Worm (Caenorhabditis elegans) whole organism, mixed stage, embryonic: ENCODE results near the gene metl-13.
A peak's percentile ranks its signal among the peaks of the same experiment; 100 is the strongest.

ENCODE experiments used
- bed-3 ChIP-seq: fragments of 200-800 bp; sonication (Bioruptor generic); optimal IDR thresholded peaks from 3 replicates; lab custom pipeline; 2018; ENCODE audit warnings: mild to moderate bottlenecking, missing genetic modification characterization, moderate library complexity, missing compliant biosample characterization
- blmp-1 ChIP-seq: fragments of 150-350 bp; optimal IDR thresholded peaks from 2 replicates; lab custom pipeline; 2014; ENCODE audit warnings: missing biosample characterization, missing genetic modification characterization
- ceh-39 ChIP-seq: fragments of 150-350 bp; optimal IDR thresholded peaks from 2 replicates; lab custom pipeline; 2014; ENCODE audit warnings: missing biosample characterization, missing genetic modification characterization
- ceh-43 ChIP-seq: fragments of 200-800 bp; sonication (Bioruptor generic); optimal IDR thresholded peaks from 2 replicates; lab custom pipeline; 2018; ENCODE audit warnings: mild to moderate bottlenecking, missing genetic modification characterization, moderate library complexity, missing compliant biosample characterization
- ceh-83 ChIP-seq: fragments of 200-800 bp; sonication (Bioruptor generic); optimal IDR thresholded peaks from 2 replicates; lab custom pipeline; 2018; ENCODE audit warnings: mild to moderate bottlenecking, missing genetic modification characterization, missing compliant biosample characterization
- cnd-1 ChIP-seq: fragments of 200-800 bp; sonication (Bioruptor generic); optimal IDR thresholded peaks from 2 replicates; lab custom pipeline; 2018; ENCODE audit warnings: mild to moderate bottlenecking, missing genetic modification characterization, missing compliant biosample characterization
- drap-1 ChIP-seq: fragments of 200-800 bp; sonication (Bioruptor generic); optimal IDR thresholded peaks from 3 replicates; lab custom pipeline; 2018; ENCODE audit warnings: mild to moderate bottlenecking, missing genetic modification characterization, missing compliant biosample characterization
- elt-1 ChIP-seq: sonication (generic microtip); optimal IDR thresholded peaks from 2 replicates; lab custom pipeline; 2017; ENCODE audit warnings: missing genetic modification characterization, mild to moderate bottlenecking, missing compliant biosample characterization, antibody characterized with exemption, moderate library complexity, borderline replicate concordance; ENCODE audit not compliant: insufficient read depth
- elt-3 ChIP-seq: fragments of 150-350 bp; optimal IDR thresholded peaks from 2 replicates; lab custom pipeline; 2014; ENCODE audit warnings: missing biosample characterization, missing genetic modification characterization
- ham-2 ChIP-seq: fragments of 200-800 bp; sonication (Bioruptor generic); optimal IDR thresholded peaks from 2 replicates; lab custom pipeline; 2018; ENCODE audit warnings: mild to moderate bottlenecking, missing genetic modification characterization, missing compliant biosample characterization
- hlh-1 ChIP-seq: fragments of 150-350 bp; optimal IDR thresholded peaks from 2 replicates; lab custom pipeline; 2014; ENCODE audit warnings: missing biosample characterization, missing genetic modification reagents, missing genetic modification characterization
- lin-13 ChIP-seq: fragments of 150-350 bp; optimal IDR thresholded peaks from 2 replicates; lab custom pipeline; 2014; ENCODE audit warnings: missing biosample characterization, missing genetic modification characterization
- lsy-2 ChIP-seq: fragments of 150-350 bp; optimal IDR thresholded peaks from 2 replicates; lab custom pipeline; 2014; ENCODE audit warnings: missing biosample characterization, missing genetic modification characterization
- mab-5 ChIP-seq: fragments of 150-350 bp; optimal IDR thresholded peaks from 2 replicates; lab custom pipeline; 2014; ENCODE audit warnings: missing biosample characterization, missing genetic modification characterization
- mep-1 ChIP-seq: fragments of 150-350 bp; optimal IDR thresholded peaks from 2 replicates; lab custom pipeline; 2017; ENCODE audit warnings: missing biosample characterization, missing genetic modification reagents, missing genetic modification characterization, inconsistent platforms
- mls-2 ChIP-seq: sonication (generic microtip); optimal IDR thresholded peaks from 2 replicates; lab custom pipeline; 2016; ENCODE audit warnings: mild to moderate bottlenecking, missing genetic modification characterization, moderate library complexity, missing compliant biosample characterization
- nhr-12 ChIP-seq: fragments of 150-350 bp; optimal IDR thresholded peaks from 2 replicates; lab custom pipeline; 2014; ENCODE audit warnings: missing biosample characterization, missing genetic modification characterization
- nhr-2 ChIP-seq: fragments of 150-350 bp; optimal IDR thresholded peaks from 2 replicates; lab custom pipeline; 2014; ENCODE audit warnings: missing biosample characterization, missing genetic modification characterization
- nhr-237 ChIP-seq: fragments of 150-350 bp; optimal IDR thresholded peaks from 2 replicates; lab custom pipeline; 2014; ENCODE audit warnings: missing biosample characterization, missing genetic modification characterization
- nhr-28 ChIP-seq: fragments of 150-350 bp; optimal IDR thresholded peaks from 2 replicates; lab custom pipeline; 2014; ENCODE audit warnings: missing biosample characterization, missing genetic modification characterization
- nhr-76 ChIP-seq: sonication (generic microtip); optimal IDR thresholded peaks from 2 replicates; lab custom pipeline; 2017; ENCODE audit warnings: missing biosample characterization, missing genetic modification characterization
- pha-4 ChIP-seq: fragments of 150-350 bp; optimal IDR thresholded peaks from 2 replicates; lab custom pipeline; 2018; ENCODE audit warnings: missing biosample characterization, missing genetic modification reagents, missing genetic modification characterization
- sem-2 ChIP-seq: fragments of 200-800 bp; sonication (Bioruptor generic); optimal IDR thresholded peaks from 2 replicates; lab custom pipeline; 2018; ENCODE audit warnings: mild to moderate bottlenecking, missing genetic modification characterization, missing compliant biosample characterization
- snpc-4 ChIP-seq: fragments of 150-350 bp; optimal IDR thresholded peaks from 2 replicates; lab custom pipeline; 2014; ENCODE audit warnings: missing biosample characterization, missing genetic modification characterization
- sptf-1 ChIP-seq: sonication (generic microtip); optimal IDR thresholded peaks from 2 replicates; lab custom pipeline; 2017; ENCODE audit warnings: mild to moderate bottlenecking, missing genetic modification characterization, moderate library complexity, missing compliant biosample characterization
- tbx-8 ChIP-seq: fragments of 200-800 bp; sonication (Bioruptor generic); optimal IDR thresholded peaks from 2 replicates; lab custom pipeline; 2018; ENCODE audit warnings: mild to moderate bottlenecking, missing genetic modification characterization, moderate library complexity, missing compliant biosample characterization
- unc-39 ChIP-seq: fragments of 150-350 bp; optimal IDR thresholded peaks from 2 replicates; lab custom pipeline; 2014; ENCODE audit warnings: missing biosample characterization, missing genetic modification characterization
- unc-62 ChIP-seq: fragments of 150-350 bp; optimal IDR thresholded peaks from 2 replicates; lab custom pipeline; 2014; ENCODE audit warnings: missing biosample characterization, missing genetic modification reagents, missing genetic modification characterization
- zip-8 ChIP-seq: fragments of 150-350 bp; optimal IDR thresholded peaks from 2 replicates; lab custom pipeline; 2014; ENCODE audit warnings: missing biosample characterization, missing genetic modification characterization
- ztf-11 ChIP-seq: fragments of 150-350 bp; optimal IDR thresholded peaks from 2 replicates; lab custom pipeline; 2014; ENCODE audit warnings: missing biosample characterization, missing genetic modification characterization

Gene metl-13

DNA sequence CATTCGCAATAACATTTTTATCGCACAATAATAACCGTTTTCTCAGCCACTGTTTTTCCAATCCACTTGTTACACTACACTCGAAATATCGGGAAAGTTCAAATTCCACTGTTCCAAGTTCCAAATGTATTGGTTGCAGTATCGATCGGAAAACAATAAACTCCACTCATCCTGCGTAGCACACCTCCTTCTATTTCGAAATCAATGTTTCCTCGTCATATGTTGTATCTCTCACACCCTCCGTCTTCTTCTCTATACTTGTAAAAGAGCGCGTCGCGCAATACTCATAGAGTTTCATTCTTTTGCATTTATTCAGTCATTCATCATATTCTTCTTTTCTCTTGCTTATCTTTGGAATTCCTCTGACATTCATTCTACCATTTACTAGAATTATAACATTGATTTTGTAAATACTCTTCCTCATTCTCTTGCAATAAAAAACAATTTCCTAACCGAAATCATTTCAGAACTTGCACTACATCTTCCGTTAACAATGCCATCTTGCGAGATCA lies 33.6 kb upstream of the metl-13 start, which contains the start of gene sup-36:
sup-36 (plus strand) TSS at position 462 of the 512 bp plus-strand sequence.
- TF ChIP-seq nhr-2 (tag; lab: Kevin White, UChicago) = no peak
- no peak for TF ChIP-seq pha-4 (tag; lab: Kevin White, UChicago)
- TF ChIP-seq ham-2 (GFP tag; lab: Kevin White, UChicago) = no peak
- peak; percentile 63 for TF ChIP-seq ceh-39
- TF ChIP-seq hlh-1 (tag; lab: Kevin White, UChicago) = peak; percentile 52
- no peak for TF ChIP-seq sptf-1 (tag; lab: Kevin White, UChicago)
- no peak for TF ChIP-seq unc-62 (GFP tag; lab: Kevin White, UChicago)
- no peak for TF ChIP-seq tbx-8 (GFP tag; lab: Kevin White, UChicago)
- TF ChIP-seq nhr-76 (tag; lab: Kevin White, UChicago) = no peak
- no peak for TF ChIP-seq zip-8 (tag; lab: Kevin White, UChicago)
- TF ChIP-seq nhr-12 = no peak
- TF ChIP-seq, all 35 proteins: peak for 2

DNA sequence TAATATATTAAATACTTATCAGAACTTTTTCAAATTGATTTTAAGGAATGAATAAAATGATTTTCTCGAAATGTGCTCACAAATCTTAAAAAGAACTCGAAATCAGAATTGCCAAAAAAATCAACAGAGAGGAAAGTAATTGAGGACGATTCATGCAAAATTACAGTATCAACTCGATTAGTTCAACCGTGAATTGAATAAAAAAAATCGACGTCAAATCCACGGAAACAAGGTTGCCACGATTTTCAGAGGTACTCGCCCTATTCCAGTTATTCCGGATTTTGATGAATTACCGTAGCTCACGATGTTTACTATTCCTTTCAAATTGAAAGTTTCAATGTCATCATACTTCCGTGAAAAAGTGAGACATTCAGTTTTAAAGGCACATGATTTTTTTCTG lies 32.5 kb upstream of the metl-13 start, which contains the start of gene F15B10.3:
F15B10.3 (plus strand) TSS at position 301 of the 400 bp plus-strand sequence.
- TF ChIP-seq nhr-28 (tag; lab: Kevin White, UChicago) (no peak), sptf-1 (tag; lab: Kevin White, UChicago) (no peak), lsy-2 (tag; lab: Kevin White, UChicago) (no peak), ztf-11 (tag; lab: Kevin White, UChicago) (no peak), drap-1 (no peak), bed-3 (GFP tag; lab: Kevin White, UChicago) (no peak), mep-1 (tag; lab: Kevin White, UChicago) (no peak), elt-1 (tag; lab: Kevin White, UChicago) (no peak), cnd-1 (tag; lab: Kevin White, UChicago) (no peak), lin-13 (tag; lab: Kevin White, UChicago) (no peak), unc-39 (tag; lab: Kevin White, UChicago) (no peak)

DNA sequence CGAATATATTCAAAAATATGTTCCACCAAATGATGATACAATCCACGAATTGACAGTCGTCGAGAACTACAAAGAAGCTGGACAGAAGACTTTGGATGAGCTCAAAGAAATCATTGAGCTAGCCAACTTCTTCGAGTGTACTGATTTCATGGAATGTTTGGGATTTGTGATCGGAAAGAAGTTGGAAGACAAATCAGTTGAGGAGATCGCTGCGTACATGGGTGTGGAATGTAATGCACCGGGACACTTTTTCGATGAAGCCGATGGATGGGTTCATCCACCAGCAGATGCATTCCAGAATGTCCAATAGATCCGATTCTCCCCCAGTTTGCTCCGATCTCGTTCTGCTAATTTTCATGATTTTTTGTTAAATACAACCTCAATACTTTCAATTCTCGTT lies 31.3 kb upstream of the metl-13 start:
- TF ChIP-seq drap-1 (no peak), nhr-237 (no peak), elt-3 (tag; lab: Kevin White, UChicago) (no peak), ceh-39 (no peak), pha-4 (tag; lab: Kevin White, UChicago) (no peak), elt-1 (tag; lab: Kevin White, UChicago) (no peak), mls-2 (no peak), unc-62 (GFP tag; lab: Kevin White, UChicago) (no peak), mab-5 (no peak), cnd-1 (tag; lab: Kevin White, UChicago) (no peak), lsy-2 (tag; lab: Kevin White, UChicago) (no peak), snpc-4 (tag; lab: Kevin White, UChicago) (no peak), nhr-2 (tag; lab: Kevin White, UChicago) (no peak), lin-13 (tag; lab: Kevin White, UChicago) (no peak), nhr-76 (tag; lab: Kevin White, UChicago) (no peak), blmp-1 (tag; lab: Kevin White, UChicago) (no peak)

DNA sequence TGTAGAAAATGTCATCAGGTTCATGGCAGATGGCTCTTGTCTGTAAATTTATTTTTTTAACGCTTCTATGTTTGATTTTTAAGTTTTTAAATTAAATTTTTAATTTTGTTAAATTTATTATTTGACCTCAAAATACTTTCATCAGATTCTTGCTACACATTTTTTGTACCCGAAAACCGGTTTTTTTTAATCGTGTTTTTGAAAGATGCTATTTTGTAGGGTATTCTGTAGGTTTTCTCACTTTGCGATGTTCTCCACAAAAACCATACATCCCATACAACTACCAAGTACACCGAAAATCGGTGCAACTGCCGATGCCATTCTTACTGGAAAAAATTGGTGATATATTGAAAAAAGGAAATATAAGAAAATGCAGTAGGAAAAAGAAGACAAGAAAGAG lies 29.0 kb upstream of the metl-13 start, which contains the start of gene nstp-2:
nstp-2 (minus strand) TSS at position 326 of the 400 bp plus-strand sequence.
- TF ChIP-seq unc-39 (tag; lab: Kevin White, UChicago) (no peak), ztf-11 (tag; lab: Kevin White, UChicago) (no peak), ceh-83 (GFP tag; lab: Kevin White, UChicago) (no peak)

DNA sequence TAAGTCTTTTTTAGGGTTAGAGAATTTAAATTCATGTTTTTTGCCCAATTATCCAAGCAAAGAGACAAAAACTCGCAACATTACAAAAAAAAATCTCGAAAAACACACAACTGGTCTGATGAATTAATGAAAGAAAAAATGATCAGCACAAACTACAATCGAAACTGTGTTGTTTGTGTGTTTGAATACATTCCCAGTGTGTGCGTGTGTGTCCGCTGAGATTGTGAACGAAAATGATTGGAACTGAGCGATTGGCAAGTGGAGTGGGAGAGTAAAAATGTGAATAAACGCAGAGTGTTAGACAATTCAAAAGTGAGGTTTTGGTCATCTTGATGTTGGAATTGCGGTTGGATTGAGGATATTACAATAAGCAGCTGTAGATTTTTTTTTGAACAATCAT lies 28.3 kb upstream of the metl-13 start:
- TF ChIP-seq sptf-1 (tag; lab: Kevin White, UChicago) (no peak), bed-3 (GFP tag; lab: Kevin White, UChicago) (no peak)

DNA sequence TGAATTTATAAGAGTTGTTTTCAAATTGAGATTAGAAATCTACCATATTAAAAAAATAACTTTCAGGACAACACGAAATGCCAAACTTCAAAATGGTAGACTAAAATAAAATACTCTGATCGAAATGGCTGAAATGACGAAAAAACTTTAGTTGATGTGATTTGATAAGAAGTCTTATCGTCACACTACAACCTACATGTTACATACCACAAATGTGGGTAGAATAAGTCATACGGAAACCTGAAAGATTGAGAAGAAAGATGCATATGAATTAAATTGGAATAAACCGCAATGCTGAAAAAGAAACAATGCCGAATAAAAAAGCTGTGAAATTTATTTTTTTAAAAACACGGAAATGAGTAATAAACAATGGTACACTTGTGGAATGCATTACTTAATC lies 27.8 kb upstream of the metl-13 start:
- TF ChIP-seq sem-2 (GFP tag; lab: Kevin White, UChicago) = no peak
- TF ChIP-seq hlh-1 (tag; lab: Kevin White, UChicago) = no peak
- TF ChIP-seq nhr-237 = no peak
- TF ChIP-seq tbx-8 (GFP tag; lab: Kevin White, UChicago) = no peak
- no peak for TF ChIP-seq snpc-4 (tag; lab: Kevin White, UChicago)
- no peak for TF ChIP-seq ceh-43 (GFP tag; lab: Kevin White, UChicago)
- TF ChIP-seq cnd-1 (tag; lab: Kevin White, UChicago) = no peak
- TF ChIP-seq ham-2 (GFP tag; lab: Kevin White, UChicago) = no peak
- TF ChIP-seq, all 35 proteins: peak for 0
